Fruit fly (Drosophila melanogaster) S2 (cell line): ENCODE data around the gene AIF.

Experiments
- CG8478 ChIP-seq: fragments of >200 bp; optimal IDR thresholded peaks from 2 replicates; lab custom pipeline; 2018
- CTCF ChIP-seq, 2 experiments: fragments of >200 bp; optimal IDR thresholded peaks; 2 replicates each; lab custom pipeline; 2018

DNA sequence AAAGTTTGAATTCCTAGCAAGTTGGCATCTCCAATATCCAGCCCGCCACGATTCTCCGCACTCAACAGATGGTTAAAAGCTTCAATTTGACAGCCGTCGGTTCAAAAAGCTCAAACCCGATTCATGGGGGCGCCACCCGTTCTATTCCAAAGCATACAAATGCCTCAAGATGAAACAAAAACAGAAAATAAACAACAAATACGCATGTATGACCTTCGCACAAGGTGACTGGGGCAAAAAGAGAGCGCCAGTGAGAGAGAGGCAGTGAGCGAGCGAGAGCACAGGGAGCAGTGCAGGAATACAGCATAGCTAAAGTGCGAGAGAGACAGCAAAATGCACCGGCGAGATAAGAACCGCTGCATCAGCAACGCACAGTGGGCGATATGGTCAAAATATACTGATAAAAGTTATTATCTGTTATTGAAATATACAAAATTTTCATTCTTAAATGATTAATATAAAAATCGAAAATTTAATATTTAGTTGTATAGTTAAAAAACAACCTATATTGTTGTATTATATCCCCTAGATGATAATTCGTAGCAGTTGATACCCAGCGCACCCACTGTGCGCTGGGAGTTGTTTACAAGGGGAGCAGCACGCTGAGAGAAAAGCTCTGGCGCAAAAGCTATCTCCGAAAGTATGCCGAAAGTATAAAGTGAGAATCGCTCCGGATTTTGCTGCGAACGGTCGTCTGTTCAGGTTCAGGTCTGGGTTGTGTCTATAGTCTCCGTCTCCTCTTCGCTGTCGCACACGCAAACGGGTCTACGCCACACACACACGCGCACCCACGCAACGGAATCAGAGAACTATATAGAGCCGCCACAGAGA is 21.2 kb upstream of the AIF start, which contains the start of gene Glyp:
- TF ChIP-seq CG8478 (lab: Kevin White, UChicago): no peak
- peak; percentile 68 to 70 for TF ChIP-seq CTCF (optimal IDR thresholded peaks at IDR 0.05; lab: Kevin White, UChicago)
